Worm (Caenorhabditis elegans): ENCODE results near the gene F49C12.4.
A peak's percentile ranks its signal among the peaks of the same experiment; 100 is the strongest.
"Not testable (repeated sequence)": the region's sequence is repeated elsewhere in the genome, so short reads cannot be mapped to it uniquely, and the experiment has no call there.

The F49C12.4 gene

ce11 chrIV:9319080-9319479 is 15.2 kb upstream of the F49C12.4 start, which contains the start of the genes F49C12.11 and nemt-1:
TSS of gene F49C12.11 (plus strand) at chrIV:9319380.
TSS of gene nemt-1 (minus strand) at chrIV:9319439.
- TF ChIP-seq him-1 (tag; optimal IDR thresholded peaks at IDR 0.05) (no peak), dao-5 (tag; optimal IDR thresholded peaks at IDR 0.05) (no peak), W03F9.2 (tag; optimal IDR thresholded peaks at IDR 0.05) (no peak)

DNA sequence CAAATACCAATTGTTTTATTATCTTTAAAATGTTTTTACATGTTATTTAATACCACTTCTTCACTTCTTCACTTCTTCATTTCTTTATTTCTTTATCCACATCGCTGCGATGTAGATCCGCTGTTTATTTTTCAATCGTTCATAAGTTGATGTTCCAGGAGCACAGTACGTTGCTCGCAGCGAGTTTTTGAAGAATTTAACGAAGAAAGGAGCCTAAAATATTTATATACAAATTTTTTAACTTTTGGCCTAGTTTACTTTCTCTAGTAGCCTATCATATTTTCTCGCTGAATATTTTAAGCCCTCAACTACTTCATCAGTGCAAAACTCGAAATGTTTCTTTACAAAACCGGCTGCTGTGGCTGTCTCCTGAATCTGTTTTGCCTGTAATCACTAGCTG is 14.3 kb upstream of the F49C12.4 start:
- TF ChIP-seq W03F9.2 (tag; optimal IDR thresholded peaks at IDR 0.05) = no peak
- TF ChIP-seq him-1 (tag; optimal IDR thresholded peaks at IDR 0.05) = no peak
- TF ChIP-seq dao-5 (tag; optimal IDR thresholded peaks at IDR 0.05) = no peak

DNA sequence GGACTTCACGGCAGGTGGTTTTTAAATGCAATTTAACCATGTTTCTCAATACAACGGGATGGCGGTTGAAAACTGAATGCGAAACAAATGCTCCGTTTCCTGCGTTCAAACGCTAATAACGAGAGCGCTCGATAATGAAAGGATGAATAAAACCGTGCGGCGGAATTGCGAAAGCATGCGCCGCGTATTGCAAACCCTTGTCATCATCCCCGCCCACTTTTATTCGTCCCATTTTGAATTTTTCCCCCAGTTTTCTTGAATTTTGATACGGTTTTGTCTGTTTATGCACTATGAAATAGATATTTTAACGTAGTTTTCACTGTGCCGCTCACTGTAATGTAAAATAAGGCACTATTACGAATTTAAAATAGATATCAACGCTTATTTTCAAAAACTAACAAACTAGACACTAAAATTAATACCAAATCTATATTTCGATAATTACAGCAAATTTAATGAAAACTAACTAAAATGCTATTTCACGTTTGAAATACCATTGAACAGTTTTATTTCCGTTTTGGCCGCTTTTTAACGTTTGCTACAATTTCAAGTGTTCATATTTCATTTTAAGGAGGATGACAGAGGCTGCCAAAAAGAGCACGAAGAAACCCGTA is 12.3 kb upstream of the F49C12.4 start, which contains the start of the genes F49C12.9 and rpn-7:
Gene F49C12.9 (minus strand): TSS at position 148 of the 614 bp plus-strand sequence.
Gene rpn-7 (plus strand): TSS at position 564 of the 614 bp plus-strand sequence.
- TF ChIP-seq W03F9.2 (tag; optimal IDR thresholded peaks at IDR 0.05) (peak; percentile 55), him-1 (tag; optimal IDR thresholded peaks at IDR 0.05) (no peak)

DNA sequence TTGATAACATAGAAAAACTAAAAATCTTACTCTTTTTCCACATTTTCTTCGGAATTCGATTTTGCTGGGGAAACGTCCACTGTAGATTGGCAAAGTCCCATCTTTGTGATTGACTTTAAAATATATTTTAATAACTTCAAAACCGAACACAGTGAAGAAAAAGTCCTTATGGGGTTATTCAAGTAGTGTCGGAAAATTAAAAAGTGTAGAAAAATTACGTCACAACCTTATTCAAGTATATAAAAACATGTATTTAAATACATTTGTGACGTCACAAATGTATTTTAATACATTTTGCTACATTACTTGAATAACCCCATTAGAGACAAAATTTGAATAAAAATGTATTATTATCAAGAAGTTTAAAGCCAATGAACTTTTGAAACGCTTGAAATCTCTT is 8.9 kb upstream of the F49C12.4 start, which contains the start of gene F49C12.7:
Gene F49C12.7 (minus strand): TSS at position 101 of the 400 bp plus-strand sequence.
- TF ChIP-seq W03F9.2, him-1, dao-5 (tag; optimal IDR thresholded peaks at IDR 0.05): not testable (repeated sequence)

ce11 chrIV:9310935-9311566 is 7.2 kb upstream of the F49C12.4 start:
- TF ChIP-seq him-1 (tag; optimal IDR thresholded peaks at IDR 0.05) (no peak), dao-5 (tag; optimal IDR thresholded peaks at IDR 0.05) (no peak), W03F9.2 (tag; optimal IDR thresholded peaks at IDR 0.05) (no peak)

ce11 chrIV:9308975-9309374 is 5.1 kb upstream of the F49C12.4 start, which contains the start of gene F49C12.6:
TSS of gene F49C12.6 (minus strand) at chrIV:9309075.
- TF ChIP-seq him-1 (tag; optimal IDR thresholded peaks at IDR 0.05) = no peak
- TF ChIP-seq W03F9.2 (tag; optimal IDR thresholded peaks at IDR 0.05) = no peak
- no peak for TF ChIP-seq dao-5 (tag; optimal IDR thresholded peaks at IDR 0.05)

DNA sequence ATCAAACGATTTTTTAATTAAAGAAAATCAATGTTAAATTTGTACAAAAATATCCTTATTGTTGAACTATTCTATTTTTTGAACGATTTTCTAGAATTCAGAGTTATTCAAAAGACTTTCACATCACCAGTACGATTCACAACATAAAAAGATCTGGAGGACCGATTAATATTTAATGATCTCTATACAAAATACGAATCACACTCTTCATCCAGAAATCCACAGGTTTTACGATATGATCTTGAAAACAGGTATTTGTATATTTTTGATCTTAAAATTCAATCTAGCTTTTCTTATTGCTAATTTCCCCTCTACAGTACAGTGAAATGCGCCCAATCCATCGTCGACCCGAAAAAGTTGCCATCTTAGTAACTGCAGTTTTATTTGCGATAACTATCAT is 723 bp upstream of the F49C12.4 start, which contains the start of gene F49C12.5:
Gene F49C12.5 (plus strand): TSS at position 301 of the 400 bp plus-strand sequence.
- no peak for TF ChIP-seq him-1 (tag; optimal IDR thresholded peaks at IDR 0.05)
- no peak for TF ChIP-seq W03F9.2 (tag; optimal IDR thresholded peaks at IDR 0.05)
- no peak for TF ChIP-seq dao-5 (tag; optimal IDR thresholded peaks at IDR 0.05)

DNA sequence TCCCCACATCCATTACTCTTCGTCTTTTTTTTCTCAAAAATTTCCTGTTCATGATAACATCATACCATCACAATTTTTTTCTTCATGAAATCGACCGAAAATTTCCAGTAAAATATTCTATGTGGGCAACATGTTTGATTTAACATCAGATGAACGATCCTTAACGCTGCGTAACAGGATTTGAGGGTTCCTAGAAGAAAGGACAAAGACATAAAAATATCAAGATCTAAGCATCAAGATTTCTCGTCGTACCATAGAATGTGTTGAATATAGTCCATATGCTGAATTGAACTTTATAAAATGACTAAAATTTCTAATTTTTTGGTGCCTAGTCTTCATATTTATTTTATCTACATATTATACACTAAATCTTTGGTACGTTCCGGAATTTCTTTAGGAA is 3.8 kb downstream of the F49C12.4 start, which contains the start of gene F49C12.3:
Gene F49C12.3 (plus strand): TSS at position 301 of the 400 bp plus-strand sequence.
- TF ChIP-seq W03F9.2 (tag; optimal IDR thresholded peaks at IDR 0.05) = no peak
- TF ChIP-seq dao-5 (tag; optimal IDR thresholded peaks at IDR 0.05) = no peak
- TF ChIP-seq him-1 (tag; optimal IDR thresholded peaks at IDR 0.05) = no peak

ce11 chrIV:9299145-9299544 is 4.7 kb downstream of the F49C12.4 start, which contains the start of gene F49C12.2:
TSS of gene F49C12.2 (minus strand) at chrIV:9299245.
- TF ChIP-seq W03F9.2 (tag; optimal IDR thresholded peaks at IDR 0.05) (no peak), dao-5 (tag; optimal IDR thresholded peaks at IDR 0.05) (no peak), him-1 (tag; optimal IDR thresholded peaks at IDR 0.05) (no peak)

- TF ChIP-seq W03F9.2 (tag; optimal IDR thresholded peaks at IDR 0.05) (no peak), dao-5 (tag; optimal IDR thresholded peaks at IDR 0.05) (no peak), him-1 (tag; optimal IDR thresholded peaks at IDR 0.05) (no peak)
Observed at ce11 chrIV:9296285-9296684, 7.6 kb downstream of the F49C12.4 start, which contains the start of gene F49C12.1. TSS of gene F49C12.1 (minus strand) at chrIV:9296354.

DNA sequence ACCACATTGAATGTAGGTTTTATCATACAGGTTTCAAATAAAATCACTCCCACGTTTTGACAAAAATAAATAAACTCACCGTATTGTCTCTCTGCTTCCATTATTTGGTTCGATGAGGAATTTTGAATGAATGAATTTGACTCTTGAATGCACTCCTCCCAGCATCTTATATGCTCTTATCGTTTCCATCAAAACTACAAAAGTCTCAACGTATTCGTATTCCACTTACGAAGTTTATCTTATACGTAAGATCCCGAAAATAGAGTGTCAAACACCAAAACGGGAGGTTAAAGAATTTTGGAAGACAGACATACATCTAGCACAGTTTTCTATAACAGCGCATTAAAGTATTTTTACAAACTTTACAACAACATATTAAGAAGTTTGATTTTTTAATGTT is 10.1 kb downstream of the F49C12.4 start, which contains the start of gene nhr-264:
Gene nhr-264 (minus strand): TSS at position 101 of the 400 bp plus-strand sequence.
- TF ChIP-seq him-1, W03F9.2, dao-5 (tag; optimal IDR thresholded peaks at IDR 0.05): not testable (repeated sequence)

DNA sequence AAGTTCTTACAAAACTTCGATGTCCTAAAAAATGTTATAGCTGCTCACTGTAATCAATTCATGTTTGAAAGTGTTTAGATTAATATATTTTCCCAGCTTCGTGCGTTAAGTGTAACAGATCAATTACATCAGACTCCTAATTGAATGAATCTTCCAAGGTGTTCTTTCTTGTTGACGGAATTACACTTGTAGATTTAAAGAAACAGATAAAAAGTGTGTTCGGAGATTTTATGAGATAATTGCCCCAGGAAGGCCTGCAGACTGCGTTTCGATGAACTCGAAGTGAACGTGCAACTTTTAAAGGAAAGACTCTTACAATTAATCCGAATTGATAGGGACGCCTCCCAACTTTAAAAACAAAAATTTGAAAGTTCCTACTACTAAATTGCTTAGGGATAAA is 14.3 kb downstream of the F49C12.4 start:
- TF ChIP-seq dao-5 (tag; optimal IDR thresholded peaks at IDR 0.05) (no peak), W03F9.2 (tag; optimal IDR thresholded peaks at IDR 0.05) (no peak), him-1 (tag; optimal IDR thresholded peaks at IDR 0.05) (no peak)

DNA sequence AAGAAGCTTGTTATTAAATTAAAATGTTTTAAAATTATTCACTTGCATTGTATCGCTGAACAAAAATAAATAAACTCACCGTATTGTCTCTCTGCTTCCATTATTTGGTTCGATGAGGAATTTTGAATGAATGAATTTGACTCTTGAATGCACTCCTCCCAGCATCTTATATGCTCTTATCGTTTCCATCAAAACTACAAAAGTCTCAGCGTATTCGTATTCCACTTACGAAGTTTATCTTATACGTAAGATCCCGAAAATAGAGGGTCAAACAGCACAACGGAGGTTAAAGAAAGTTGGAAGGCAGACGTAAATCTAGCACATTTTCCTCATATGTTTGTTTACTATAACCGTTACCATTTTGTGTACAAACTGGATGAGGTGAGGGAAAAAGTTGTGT is 17.6 kb downstream of the F49C12.4 start, which contains the start of gene nhr-267:
Gene nhr-267 (minus strand): TSS at position 101 of the 400 bp plus-strand sequence.
- TF ChIP-seq W03F9.2, him-1, dao-5 (tag; optimal IDR thresholded peaks at IDR 0.05): not testable (repeated sequence)

All from whole organism, L4/young adult.